Fruit fly (Drosophila melanogaster) Kc167 (cell line): ENCODE data around the gene mid.

Experiments used
- h ChIP-seq: fragments of >200 bp; optimal IDR thresholded peaks from 3 replicates; lab custom pipeline; 2018; ENCODE audit warnings: missing external identifiers
- ttk ChIP-seq: sonication (Bioruptor generic); optimal IDR thresholded peaks from 2 replicates; lab custom pipeline; 2017; ENCODE audit warnings: missing external identifiers

DNA sequence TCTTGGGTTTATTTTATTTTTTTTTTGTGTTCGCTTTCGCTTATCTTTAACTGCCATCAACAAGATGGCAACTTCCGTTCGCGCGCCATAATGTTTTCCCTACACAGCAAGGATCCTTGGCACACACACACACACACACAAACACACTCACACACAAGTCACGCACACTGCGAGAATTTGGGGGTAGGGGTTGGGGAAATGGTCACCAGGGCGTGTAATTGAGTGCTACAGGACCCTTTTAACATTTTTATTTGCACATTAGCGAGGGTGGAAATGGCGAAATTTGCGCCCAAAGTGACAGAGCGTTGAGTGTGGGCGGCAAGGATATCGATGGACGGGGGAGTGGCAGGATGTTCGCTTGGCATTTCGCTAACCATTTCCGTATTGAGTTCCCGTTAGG is 13.3 kb upstream of the mid start:
- no peak for TF ChIP-seq ttk
- no peak for TF ChIP-seq h (lab: Kevin White, UChicago)
